Fruit fly (Drosophila melanogaster) whole organism, prepupa: ENCODE measurements around the gene Sce.
A peak's percentile ranks its signal among the peaks of the same experiment; 100 is the strongest.

ENCODE experiments used
- CG10631 ChIP-seq: fragments of 200-800 bp; sonication (Bioruptor generic); optimal IDR thresholded peaks from 2 replicates; lab custom pipeline; 2016; ENCODE audit warnings: missing biosample characterization, missing genetic modification characterization
- CG11294 ChIP-seq: fragments of 200-800 bp; sonication (Bioruptor generic); IDR thresholded peaks from 2 replicates; pipeline ENCODE4 v1.3.6; 2022; ENCODE audit warnings: missing biosample characterization, missing genetic modification characterization
- CG11762 ChIP-seq: fragments of 200-800 bp; sonication (Bioruptor generic); optimal IDR thresholded peaks from 3 replicates; lab custom pipeline; 2016; ENCODE audit warnings: missing biosample characterization, missing genetic modification characterization; ENCODE audit not compliant: insufficient read depth
- CG15336 ChIP-seq: fragments of 200-800 bp; sonication (Bioruptor generic); IDR thresholded peaks from 2 replicates; pipeline ENCODE4 v1.3.6; 2022; ENCODE audit warnings: missing biosample characterization, missing genetic modification characterization
- CG1621 ChIP-seq: fragments of 200-800 bp; sonication (Bioruptor generic); optimal IDR thresholded peaks from 3 replicates; lab custom pipeline; 2018; ENCODE audit warnings: missing biosample characterization, mild to moderate bottlenecking, missing genetic modification characterization
- CG16779 ChIP-seq: fragments of 200-800 bp; sonication (Bioruptor generic); optimal IDR thresholded peaks from 3 replicates; lab custom pipeline; 2017; ENCODE audit warnings: missing biosample characterization, mild to moderate bottlenecking, missing genetic modification characterization
- CG3032 ChIP-seq: fragments of 200-800 bp; optimal IDR thresholded peaks from 2 replicates; lab custom pipeline; 2019; ENCODE audit warnings: missing biosample characterization, mild to moderate bottlenecking, missing genetic modification characterization, moderate library complexity
- CG34406 ChIP-seq: fragments of 200-800 bp; sonication (Bioruptor generic); optimal IDR thresholded peaks from 3 replicates; lab custom pipeline; 2016; ENCODE audit warnings: missing biosample characterization, missing genetic modification characterization
- CG3919 ChIP-seq: fragments of 200-800 bp; sonication (Bioruptor generic); optimal IDR thresholded peaks from 3 replicates; lab custom pipeline; 2016; ENCODE audit warnings: missing biosample characterization, missing genetic modification characterization
- CG4318 ChIP-seq: fragments of 200-800 bp; sonication (Bioruptor generic); optimal IDR thresholded peaks from 3 replicates; lab custom pipeline; 2017; ENCODE audit warnings: missing biosample characterization, mild to moderate bottlenecking, missing genetic modification characterization
- CG6163 ChIP-seq: fragments of 200-800 bp; sonication (Bioruptor generic); IDR thresholded peaks from 3 replicates; pipeline ENCODE4 v1.3.6; 2022; ENCODE audit warnings: missing biosample characterization, missing genetic modification characterization
- CG6792 ChIP-seq: fragments of 200-800 bp; sonication (Bioruptor generic); optimal IDR thresholded peaks from 3 replicates; lab custom pipeline; 2016; ENCODE audit warnings: missing biosample characterization, missing genetic modification characterization
- CG6854 ChIP-seq: fragments of 200-800 bp; sonication (Bioruptor generic); optimal IDR thresholded peaks from 2 replicates; lab custom pipeline; 2017; ENCODE audit warnings: missing biosample characterization, mild to moderate bottlenecking, missing genetic modification characterization
- CG7368 ChIP-seq: fragments of 200-800 bp; sonication (Bioruptor generic); optimal IDR thresholded peaks from 3 replicates; lab custom pipeline; 2016; ENCODE audit warnings: missing biosample characterization, missing genetic modification characterization
- CG8119 ChIP-seq: fragments of 200-800 bp; sonication (Bioruptor generic); IDR thresholded peaks from 3 replicates; pipeline ENCODE4 v1.3.6; 2022; ENCODE audit warnings: missing biosample characterization, missing genetic modification characterization
- CG8632 ChIP-seq: fragments of 200-800 bp; sonication (Bioruptor generic); optimal IDR thresholded peaks from 3 replicates; lab custom pipeline; 2016; ENCODE audit warnings: missing biosample characterization, missing genetic modification characterization
- CG9139 ChIP-seq: fragments of 200-800 bp; sonication (Bioruptor generic); optimal IDR thresholded peaks from 3 replicates; lab custom pipeline; 2017; ENCODE audit warnings: missing biosample characterization, mild to moderate bottlenecking, missing genetic modification characterization
- Eip93F ChIP-seq: fragments of 200-800 bp; sonication (Bioruptor generic); optimal IDR thresholded peaks from 2 replicates; lab custom pipeline; 2016; ENCODE audit warnings: missing biosample characterization, mild to moderate bottlenecking, missing genetic modification characterization
- Ets21C ChIP-seq: fragments of 200-800 bp; sonication (Bioruptor generic); optimal IDR thresholded peaks from 3 replicates; lab custom pipeline; 2016; ENCODE audit warnings: missing biosample characterization, missing genetic modification characterization
- Gug ChIP-seq: fragments of 200-800 bp; sonication (Bioruptor generic); IDR thresholded peaks from 2 replicates; pipeline ENCODE4 v1.3.6; 2022; ENCODE audit warnings: missing biosample characterization, missing genetic modification characterization
- Hr38 ChIP-seq: sonication (Bioruptor generic); optimal IDR thresholded peaks from 2 replicates; lab custom pipeline; 2016; ENCODE audit warnings: missing biosample characterization, missing genetic modification characterization
- Hr39 ChIP-seq: fragments of 200-800 bp; sonication (Bioruptor generic); optimal IDR thresholded peaks from 2 replicates; lab custom pipeline; 2016; ENCODE audit warnings: missing biosample characterization, missing genetic modification characterization
- Hr4 ChIP-seq: fragments of 200-800 bp; sonication (Bioruptor generic); optimal IDR thresholded peaks from 3 replicates; lab custom pipeline; 2016; ENCODE audit warnings: missing biosample characterization, missing genetic modification characterization
- Lpt ChIP-seq: fragments of 200-800 bp; sonication (Bioruptor generic); optimal IDR thresholded peaks from 3 replicates; lab custom pipeline; 2016; ENCODE audit warnings: missing biosample characterization, missing genetic modification characterization
- OdsH ChIP-seq: fragments of 200-800 bp; sonication (Bioruptor generic); optimal IDR thresholded peaks from 3 replicates; lab custom pipeline; 2016; ENCODE audit warnings: missing biosample characterization, missing genetic modification characterization
- Sox15 ChIP-seq: fragments of 200-800 bp; sonication (Bioruptor generic); optimal IDR thresholded peaks from 3 replicates; lab custom pipeline; 2016; ENCODE audit warnings: missing biosample characterization, missing genetic modification characterization
- dac ChIP-seq: fragments of 200-800 bp; sonication (Bioruptor generic); optimal IDR thresholded peaks from 2 replicates; lab custom pipeline; 2017; ENCODE audit warnings: missing biosample characterization, mild to moderate bottlenecking, missing genetic modification characterization
- eg ChIP-seq: fragments of 200-800 bp; sonication (Bioruptor generic); IDR thresholded peaks from 3 replicates; pipeline ENCODE4 v1.3.6; 2022; ENCODE audit warnings: missing biosample characterization, missing genetic modification characterization
- esn ChIP-seq: fragments of 200-800 bp; sonication (Bioruptor generic); optimal IDR thresholded peaks from 2 replicates; lab custom pipeline; 2016; ENCODE audit warnings: missing biosample characterization, mild to moderate bottlenecking, missing genetic modification characterization, moderate library complexity
- fd59A ChIP-seq: fragments of 200-800 bp; sonication (Bioruptor generic); optimal IDR thresholded peaks from 2 replicates; lab custom pipeline; 2017; ENCODE audit warnings: missing biosample characterization, mild to moderate bottlenecking, missing genetic modification characterization, missing genetic modification reagents
- fd85E ChIP-seq: fragments of 200-800 bp; sonication (Bioruptor generic); optimal IDR thresholded peaks from 3 replicates; lab custom pipeline; 2016; ENCODE audit warnings: missing biosample characterization, missing genetic modification characterization
- fkh ChIP-seq: fragments of 200-800 bp; sonication (Bioruptor generic); optimal IDR thresholded peaks from 3 replicates; lab custom pipeline; 2017; ENCODE audit warnings: missing biosample characterization, mild to moderate bottlenecking, missing genetic modification characterization, moderate library complexity
- lz ChIP-seq: fragments of 200-800 bp; sonication (Bioruptor generic); optimal IDR thresholded peaks from 3 replicates; lab custom pipeline; 2016; ENCODE audit warnings: missing biosample characterization, missing genetic modification characterization
- net ChIP-seq: fragments of 200-800 bp; sonication (Bioruptor generic); optimal IDR thresholded peaks from 3 replicates; lab custom pipeline; 2016; ENCODE audit warnings: missing biosample characterization, missing genetic modification characterization
- pdm3 ChIP-seq: fragments of 200-800 bp; sonication (Bioruptor generic); optimal IDR thresholded peaks from 3 replicates; lab custom pipeline; 2016; ENCODE audit warnings: missing biosample characterization, missing genetic modification characterization
- spab ChIP-seq: fragments of 200-800 bp; sonication (Bioruptor generic); optimal IDR thresholded peaks from 2 replicates; lab custom pipeline; 2017; ENCODE audit warnings: missing biosample characterization, mild to moderate bottlenecking, missing genetic modification characterization, missing genetic modification reagents
- ss ChIP-seq, 2 experiments: fragments of 200-800 bp; sonication (Bioruptor generic); optimal IDR thresholded peaks; 2 replicates in 1 of 2; 3 replicates in 1 of 2; lab custom pipeline; 2017 to 2018; ENCODE audit warnings: mild to moderate bottlenecking in 2 of 2, missing biosample characterization in 2 of 2, missing genetic modification characterization in 2 of 2, moderate library complexity in 1 of 2
- svp ChIP-seq: fragments of 200-800 bp; sonication (Bioruptor generic); peaks from one replicate; lab custom pipeline; 2016; ENCODE audit warnings: missing biosample characterization, missing genetic modification characterization
- topi ChIP-seq: fragments of 200-800 bp; sonication (Bioruptor generic); optimal IDR thresholded peaks from 3 replicates; lab custom pipeline; 2016; ENCODE audit warnings: missing biosample characterization, missing genetic modification characterization
- vri ChIP-seq: fragments of 200-800 bp; sonication (Bioruptor generic); optimal IDR thresholded peaks from 3 replicates; lab custom pipeline; 2016; ENCODE audit warnings: missing biosample characterization, mild to moderate bottlenecking, missing genetic modification characterization

The Sce gene

DNA sequence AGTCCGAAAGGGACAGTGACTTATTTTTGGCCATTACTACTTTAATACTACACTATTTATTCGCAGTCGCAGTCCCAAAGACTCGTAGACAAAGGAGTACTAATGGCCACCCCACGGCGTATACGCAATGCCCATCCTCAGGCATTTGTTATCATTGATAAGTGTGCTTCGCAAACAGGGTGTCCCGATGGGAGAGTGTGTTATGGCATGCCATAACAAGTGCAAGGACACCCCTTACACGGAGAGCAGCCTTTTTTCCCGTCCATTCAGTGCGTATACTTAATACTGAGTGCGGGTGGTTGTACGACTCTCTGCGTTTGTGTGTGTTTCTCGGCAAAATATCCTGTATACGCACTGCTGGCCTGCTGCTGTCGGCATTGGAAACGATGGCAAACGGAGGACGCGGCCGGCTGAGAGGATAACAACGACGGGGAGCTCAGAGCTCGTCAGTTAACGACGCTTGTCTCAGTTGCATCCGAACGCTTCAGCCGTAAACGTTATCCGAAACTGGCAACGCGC is 19.8 kb downstream of the Sce start, which contains the start of gene unc80:
Gene unc80, plus strand, starts transcription at position 469 of the 519 bp plus-strand sequence.
- no peak for TF ChIP-seq Hr39 (GFP tag; lab: Kevin White, UChicago)
- no peak for TF ChIP-seq CG3032

dm6 chr3R:27661389-27661788 is 20.4 kb downstream of the Sce start:
- TF ChIP-seq CG1621 (tag; lab: Kevin White, UChicago), result no peak
- no peak for TF ChIP-seq vri
- TF ChIP-seq CG6854 (GFP tag; lab: Kevin White, UChicago), result no peak
- no peak for TF ChIP-seq Ets21C (GFP tag; lab: Kevin White, UChicago)
- no peak for TF ChIP-seq CG7368 (GFP tag; lab: Kevin White, UChicago)

- TF ChIP-seq Hr38 (GFP tag; lab: Kevin White, UChicago) (no peak), fd85E (no peak), Hr39 (GFP tag; lab: Kevin White, UChicago) (no peak), CG15336 (GFP tag; lab: Robert Waterston, UW) (no peak), CG6792 (GFP tag; lab: Kevin White, UChicago) (no peak), CG10631 (GFP tag; lab: Kevin White, UChicago) (no peak), Hr4 (GFP tag; lab: Kevin White, UChicago) (no peak), net (no peak), CG4318 (no peak)
Measured at dm6 chr3R:27660127-27660579, 21.7 kb downstream of the Sce start, which contains the start of gene Mlc1. Mlc1 (minus strand) TSS chr3R:27660177.

DNA sequence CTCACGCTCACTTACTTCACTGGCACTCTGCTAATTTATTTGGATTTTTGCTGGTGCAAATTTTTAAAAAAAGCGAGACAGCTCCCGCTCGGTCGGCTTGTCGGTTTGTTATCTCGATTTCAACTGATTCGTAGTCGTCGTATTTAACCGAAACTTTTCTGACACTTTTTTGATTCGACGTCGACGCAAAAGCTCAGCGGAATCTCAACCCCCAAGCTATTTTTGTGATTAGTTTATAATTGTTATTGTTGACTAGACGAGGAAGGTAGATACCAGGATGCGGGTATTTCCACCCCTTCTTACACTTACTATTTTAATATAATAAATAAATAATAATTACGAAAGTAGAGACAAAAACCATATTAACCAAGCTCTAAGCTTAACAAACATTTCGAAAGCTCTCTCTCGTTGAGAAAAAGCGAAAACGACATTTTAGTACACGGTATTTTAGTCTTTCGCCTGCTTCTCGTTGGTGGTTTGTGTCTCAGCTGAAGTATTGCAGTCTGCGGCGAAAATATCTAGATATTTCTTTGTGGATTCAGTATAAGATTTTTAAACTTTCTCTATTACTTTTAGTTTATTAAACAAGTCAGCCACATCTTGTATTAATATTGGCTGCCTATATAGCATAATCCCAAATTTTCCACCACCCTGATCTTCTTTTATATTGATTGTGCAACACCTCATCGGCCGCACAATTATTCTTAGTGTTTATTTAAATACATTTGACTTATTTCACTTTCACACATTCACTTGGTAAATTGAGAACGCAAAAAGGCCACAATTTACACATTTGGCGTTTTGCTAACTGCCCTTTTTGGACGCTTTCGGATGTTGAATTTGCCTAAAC is 24.9 kb downstream of the Sce start, which contains the start of gene tau:
Gene tau, minus strand, starts transcription at position 311 of the 850 bp plus-strand sequence.
- TF ChIP-seq CG4318 (no peak), vri (no peak), fkh (GFP tag; lab: Kevin White, UChicago) (no peak), CG11762 (GFP tag; lab: Kevin White, UChicago) (no peak), Gug (GFP tag; lab: Robert Waterston, UW) (no peak), CG8632 (GFP tag; lab: Kevin White, UChicago) (no peak), spab (no peak)

dm6 chr3R:27655109-27655508 is 26.7 kb downstream of the Sce start:
- TF ChIP-seq fd59A (GFP tag; lab: Kevin White, UChicago) (no peak), CG15336 (GFP tag; lab: Robert Waterston, UW) (peak; percentile 64), pdm3 (GFP tag; lab: Kevin White, UChicago) (peak; percentile 35), CG9139 (GFP tag; lab: Kevin White, UChicago) (no peak), ss (GFP tag; optimal IDR thresholded peaks at IDR 0.05; lab: Kevin White, UChicago) (no peak), net (no peak), Gug (GFP tag; lab: Robert Waterston, UW) (no peak), CG3919 (GFP tag; lab: Kevin White, UChicago) (peak; percentile 26), Sox15 (GFP tag; lab: Kevin White, UChicago) (no peak), CG1621 (tag; lab: Kevin White, UChicago) (no peak), OdsH (GFP tag; lab: Kevin White, UChicago) (peak; percentile 46), CG11762 (GFP tag; lab: Kevin White, UChicago) (peak; percentile 11), CG34406 (GFP tag; lab: Kevin White, UChicago) (no peak), CG8119 (GFP tag; lab: Robert Waterston, UW) (peak; percentile 35; the same call in 1 of the 3 replicates), vri (no peak), eg (GFP tag; lab: Robert Waterston, UW) (peak; percentile 69; the same call in 2 of the 3 replicates), CG6163 (GFP tag; lab: Robert Waterston, UW) (peak; percentile 75), topi (GFP tag; lab: Kevin White, UChicago) (no peak), CG16779 (tag; lab: Kevin White, UChicago) (no peak), dac (peak; percentile 10), Ets21C (GFP tag; lab: Kevin White, UChicago) (no peak), CG7368 (GFP tag; lab: Kevin White, UChicago) (no peak), Hr38 (GFP tag; lab: Kevin White, UChicago) (no peak), CG8632 (GFP tag; lab: Kevin White, UChicago) (peak; percentile 10), svp (GFP tag; lab: Kevin White, UChicago) (peak; percentile 62), fkh (GFP tag; lab: Kevin White, UChicago) (no peak), Lpt (GFP tag; lab: Kevin White, UChicago) (peak; percentile 1), Eip93F (GFP tag; lab: Kevin White, UChicago) (no peak), CG11294 (GFP tag; lab: Robert Waterston, UW) (no peak; the same call in 1 of the 2 replicates), esn (GFP tag; lab: Kevin White, UChicago) (no peak), CG6854 (GFP tag; lab: Kevin White, UChicago) (no peak), lz (GFP tag; lab: Kevin White, UChicago) (peak; percentile 10)
